Fruit fly (Drosophila melanogaster): ENCODE measurements around the gene SMC6.

dm6 chr3R:24143779-24144178, 49.4 kb downstream of the SMC6 start:
- TF ChIP-seq net (GFP tag; optimal IDR thresholded peaks at IDR 0.05), result peak; percentile 23
- peak; percentile 50 for TF ChIP-seq achi (GFP tag; optimal IDR thresholded peaks at IDR 0.05)
- TF ChIP-seq CG8319 (GFP tag; optimal IDR thresholded peaks at IDR 0.05), result no peak
- no peak for TF ChIP-seq Sox102F (GFP tag; optimal IDR thresholded peaks at IDR 0.05)
- no peak for TF ChIP-seq CG16779 (tag; optimal IDR thresholded peaks at IDR 0.05)
